Fruit fly (Drosophila melanogaster) whole organism, adult: ENCODE data around the gene CG13894.

Experiments
- CG5204 ChIP-seq: fragments of 200-800 bp; sonication (Bioruptor generic); optimal IDR thresholded peaks from 2 replicates; lab custom pipeline; 2016; ENCODE audit warnings: missing biosample characterization, missing genetic modification characterization
- CG7101 ChIP-seq: fragments of 200-800 bp; sonication (Bioruptor generic); optimal IDR thresholded peaks from 2 replicates; lab custom pipeline; 2018; ENCODE audit warnings: missing biosample characterization, mild to moderate bottlenecking, missing genetic modification characterization, moderate library complexity
- Hr96 ChIP-seq: fragments of 200-800 bp; sonication (Bioruptor generic); optimal IDR thresholded peaks from 2 replicates; lab custom pipeline; 2016; ENCODE audit warnings: missing biosample characterization, missing genetic modification characterization

DNA sequence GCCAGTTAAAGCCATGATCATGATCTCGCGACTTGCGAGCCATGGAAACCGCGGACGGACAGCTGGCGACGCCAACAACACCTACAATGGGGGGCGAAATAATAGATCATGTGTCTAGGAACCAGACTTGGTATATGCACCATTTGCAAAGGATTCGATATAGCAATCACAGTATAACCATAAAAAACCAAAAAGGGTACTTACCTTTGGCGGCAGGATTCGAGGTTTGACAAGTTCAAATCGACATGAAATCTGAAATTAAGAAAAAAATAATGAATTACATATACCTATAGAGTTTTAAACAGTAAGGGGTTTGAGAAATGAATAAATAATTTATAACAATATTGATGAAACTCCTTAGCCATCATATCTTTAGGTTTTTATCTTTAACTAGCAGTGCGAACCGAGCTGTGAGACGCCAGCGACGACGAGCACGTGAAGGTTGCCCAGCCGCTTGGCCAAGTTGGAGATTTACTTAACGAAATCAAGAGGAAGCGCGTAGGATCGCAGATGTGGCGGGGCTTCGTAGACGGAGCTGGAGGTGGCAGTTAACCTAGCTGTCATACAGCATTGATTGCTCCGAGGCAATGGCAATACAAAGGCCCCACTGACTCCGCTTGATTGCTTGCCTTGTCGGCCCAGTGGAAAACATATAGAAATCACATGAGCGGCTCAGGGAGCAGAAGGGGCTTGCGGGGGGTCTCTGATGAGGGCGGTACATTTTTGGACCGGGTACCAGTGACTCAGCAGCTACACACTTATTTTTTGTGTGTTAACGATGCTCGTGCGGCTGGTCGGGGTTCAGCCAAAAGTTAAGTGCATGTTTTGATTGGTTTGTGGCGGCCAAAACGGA lies 35.1 kb upstream of the CG13894 start:
- no peak for TF ChIP-seq Hr96 (GFP tag; lab: Kevin White, UChicago)
- TF ChIP-seq CG7101 (tag; lab: Kevin White, UChicago), result no peak
- TF ChIP-seq CG5204 (GFP tag; lab: Kevin White, UChicago), result no peak
